Worm (Caenorhabditis elegans) whole organism, L4/young adult: ENCODE data around the gene Y45G12B.2.

Experiments
- W03F9.2 ChIP-seq: fragments of 150-350 bp; optimal IDR thresholded peaks from 2 replicates; lab custom pipeline; 2014; ENCODE audit warnings: missing biosample characterization, missing genetic modification characterization
- dao-5 ChIP-seq: sonication (generic microtip); optimal IDR thresholded peaks from 2 replicates; lab custom pipeline; 2016; ENCODE audit warnings: missing genotype, missing genetic modification characterization, moderate library complexity, missing compliant biosample characterization

- TF ChIP-seq dao-5 (no peak), W03F9.2 (tag; lab: Kevin White, UChicago) (no peak)
Measured at ce11 chrV:2730784-2731480, 36.4 kb downstream of the Y45G12B.2 start, which contains the start of gene dod-3.
